Fruit fly (Drosophila melanogaster): ENCODE data around the gene Cnx14D.

Gene Cnx14D

DNA sequence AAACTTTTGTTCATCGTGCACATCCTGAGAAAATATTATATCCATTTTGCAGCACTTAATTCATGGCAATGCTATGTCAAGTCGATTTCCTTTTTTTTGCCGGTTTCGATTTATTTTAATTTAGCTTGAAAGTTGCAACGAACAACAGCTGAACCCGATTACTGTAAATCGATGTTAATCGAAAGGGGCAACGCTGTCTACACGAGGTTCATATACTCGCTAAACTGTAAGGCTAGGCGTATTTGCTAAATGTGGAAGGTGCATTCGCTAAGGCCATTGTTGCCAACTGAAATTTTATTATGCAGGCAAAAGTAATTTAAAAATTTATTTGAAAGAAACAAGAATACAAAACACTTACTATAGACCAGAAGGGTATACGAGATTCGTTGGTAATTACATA is 22.2 kb upstream of the Cnx14D start, which contains the start of gene CG9902 (continued):
- no peak for TF ChIP-seq CG31224 (GFP tag; IDR thresholded peaks at IDR 0.05)
- TF ChIP-seq CkIIα-i1 (GFP tag; IDR thresholded peaks at IDR 0.05): no peak
- TF ChIP-seq Gug (GFP tag; IDR thresholded peaks at IDR 0.05): no peak
- TF ChIP-seq Fer3 (tag; optimal IDR thresholded peaks at IDR 0.05): no peak
- TF ChIP-seq CG10431 (GFP tag; optimal IDR thresholded peaks at IDR 0.05): no peak
- no peak for TF ChIP-seq crc (GFP tag; optimal IDR thresholded peaks at IDR 0.05)
- no peak for TF ChIP-seq CG15696 (tag; optimal IDR thresholded peaks at IDR 0.05)
- TF ChIP-seq pita (GFP tag; optimal IDR thresholded peaks at IDR 0.05): peak; percentile 94
- TF ChIP-seq Atf6 (GFP tag; IDR thresholded peaks at IDR 0.05): no peak
- peak; percentile 6 for TF ChIP-seq CG10543 (GFP tag; optimal IDR thresholded peaks at IDR 0.05)
- TF ChIP-seq Asciz (GFP tag; optimal IDR thresholded peaks at IDR 0.05): no peak
- no peak for TF ChIP-seq CG1602 (GFP tag; optimal IDR thresholded peaks at IDR 0.05)
- TF ChIP-seq CG12744 (GFP tag; optimal IDR thresholded peaks at IDR 0.05): peak; percentile 2
- no peak for TF ChIP-seq otp (GFP tag; IDR thresholded peaks at IDR 0.05)
- TF ChIP-seq CG3995 (GFP tag; optimal IDR thresholded peaks at IDR 0.05): no peak
- no peak for TF ChIP-seq chm (GFP tag; IDR thresholded peaks at IDR 0.05)
- peak; percentile 56 for TF ChIP-seq CG17829 (tag; optimal IDR thresholded peaks at IDR 0.05)
- no peak for TF ChIP-seq HHEX (GFP tag; optimal IDR thresholded peaks at IDR 0.05)
- TF ChIP-seq Dfd (GFP tag; optimal IDR thresholded peaks at IDR 0.05): no peak
- TF ChIP-seq klu (GFP tag; IDR thresholded peaks at IDR 0.05): no peak
- TF ChIP-seq insv (GFP tag; optimal IDR thresholded peaks at IDR 0.05): peak in 1 of 2 experiments; percentile 51
- TF ChIP-seq run (tag; optimal IDR thresholded peaks at IDR 0.05): no peak
- peak; percentile 8 for TF ChIP-seq NC2β (GFP tag; optimal IDR thresholded peaks at IDR 0.05)
- no peak for TF ChIP-seq cg (GFP tag; optimal IDR thresholded peaks at IDR 0.05)
- peak; percentile 39 for TF ChIP-seq dm (GFP tag; optimal IDR thresholded peaks at IDR 0.05)
- no peak for TF ChIP-seq CG10654 (GFP tag; optimal IDR thresholded peaks at IDR 0.05)
- no peak for TF ChIP-seq jing (GFP tag; optimal IDR thresholded peaks at IDR 0.05)
- TF ChIP-seq CG9817 (tag; optimal IDR thresholded peaks at IDR 0.05): no peak
- TF ChIP-seq CG13287 (GFP tag; IDR thresholded peaks at IDR 0.05; ENCODE audit: partially characterized antibody): peak; percentile 90
- TF ChIP-seq grau (tag; optimal IDR thresholded peaks at IDR 0.05): no peak
- peak; percentile 7 to 73 for TF ChIP-seq Pdp1 (GFP tag; optimal IDR thresholded peaks at IDR 0.05)
- no peak for TF ChIP-seq CG16779 (GFP tag; IDR thresholded peaks at IDR 0.05)
- TF ChIP-seq CG18476 (GFP tag; optimal IDR thresholded peaks at IDR 0.05): no peak
- no peak for TF ChIP-seq fd64A (GFP tag; optimal IDR thresholded peaks at IDR 0.05)
- peak; percentile 86 for TF ChIP-seq HmgD (GFP tag; optimal IDR thresholded peaks at IDR 0.05)
- TF ChIP-seq PHDP (tag; optimal IDR thresholded peaks at IDR 0.05): no peak
- peak; percentile 10 for TF ChIP-seq mam (GFP tag; optimal IDR thresholded peaks at IDR 0.05)
- peak; percentile 15 for TF ChIP-seq CG12155 (GFP tag; optimal IDR thresholded peaks at IDR 0.05)
- TF ChIP-seq pho (GFP tag; optimal IDR thresholded peaks at IDR 0.05): peak; percentile 11
- no peak for TF ChIP-seq CG7839 (tag; optimal IDR thresholded peaks at IDR 0.05)
- TF ChIP-seq vvl (GFP tag; IDR thresholded peaks at IDR 0.05): peak; percentile 73
- TF ChIP-seq CG9437 (GFP tag; optimal IDR thresholded peaks at IDR 0.05): no peak
- no peak for TF ChIP-seq Dip3 (GFP tag; optimal IDR thresholded peaks at IDR 0.05)
- no peak for TF ChIP-seq Hr39 (optimal IDR thresholded peaks at IDR 0.05)
